Worm (Caenorhabditis elegans): ENCODE data around the gene F54E12.2.

DNA sequence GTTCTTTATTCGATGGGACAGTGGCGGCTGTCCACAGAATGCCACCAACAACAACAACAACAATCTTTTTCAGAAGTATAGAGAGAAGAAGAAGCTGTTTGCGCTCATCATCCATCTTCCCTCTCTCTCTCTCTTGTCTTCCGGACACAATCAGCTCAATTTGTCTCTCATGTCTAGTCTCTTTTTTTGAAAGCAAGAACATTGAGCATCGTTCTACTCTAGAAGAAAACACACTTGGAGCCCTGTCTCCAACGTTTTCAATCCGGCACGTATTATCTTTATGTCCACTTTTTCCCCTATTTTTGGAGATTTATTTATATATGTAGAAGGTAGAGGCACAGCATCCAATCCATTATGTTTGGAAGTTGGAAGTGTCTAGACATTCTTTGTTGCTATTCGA, 11.8 kb upstream of the F54E12.2 start:
- TF ChIP-seq F13H6.1 (tag; optimal IDR thresholded peaks at IDR 0.05) (no peak), ztf-11 (tag; optimal IDR thresholded peaks at IDR 0.05) (no peak), nhr-25 (tag; optimal IDR thresholded peaks at IDR 0.05) (no peak), nhr-129 (tag; optimal IDR thresholded peaks at IDR 0.05) (peak; percentile 15), blmp-1 (tag; optimal IDR thresholded peaks at IDR 0.05; ENCODE audit: insufficient read depth) (no peak), elt-1 (tag; optimal IDR thresholded peaks at IDR 0.05) (no peak), unc-55 (GFP tag; optimal IDR thresholded peaks at IDR 0.05) (peak; percentile 33), fos-1 (tag; optimal IDR thresholded peaks at IDR 0.05) (no peak)
